Worm (Caenorhabditis elegans) whole organism, L3 larva: ENCODE results near the gene srx-10.

Source experiments
- aly-2 ChIP-seq: fragments of 150-350 bp; optimal IDR thresholded peaks from 2 replicates; lab custom pipeline; 2014; ENCODE audit warnings: missing biosample characterization, missing genetic modification characterization
- ama-1 ChIP-seq: fragments of 150-350 bp; optimal IDR thresholded peaks from 2 replicates; lab custom pipeline; 2018
- ceh-16 ChIP-seq: sonication (generic microtip); optimal IDR thresholded peaks from 2 replicates; lab custom pipeline; 2017; ENCODE audit warnings: missing biosample characterization, missing genetic modification characterization
- ceh-28 ChIP-seq: fragments of 150-350 bp; optimal IDR thresholded peaks from 2 replicates; lab custom pipeline; 2014; ENCODE audit warnings: missing biosample characterization, missing genetic modification reagents, missing genetic modification characterization
- ceh-82 ChIP-seq: fragments of 150-350 bp; optimal IDR thresholded peaks from 2 replicates; lab custom pipeline; 2014; ENCODE audit warnings: missing biosample characterization, missing genetic modification characterization
- daf-12 ChIP-seq: fragments of 150-350 bp; optimal IDR thresholded peaks from 2 replicates; lab custom pipeline; 2014; ENCODE audit warnings: missing biosample characterization, missing genetic modification reagents, missing genetic modification characterization
- egl-27 ChIP-seq: sonication (generic microtip); optimal IDR thresholded peaks from 4 replicates; lab custom pipeline; 2017; ENCODE audit warnings: missing biosample characterization, missing genetic modification reagents, missing genetic modification characterization
- egl-5 ChIP-seq: fragments of 150-350 bp; optimal IDR thresholded peaks from 2 replicates; lab custom pipeline; 2017; ENCODE audit warnings: missing biosample characterization, missing genetic modification reagents, missing genetic modification characterization, inconsistent platforms
- elt-1 ChIP-seq: fragments of 150-350 bp; optimal IDR thresholded peaks from 2 replicates; lab custom pipeline; 2014; ENCODE audit warnings: missing biosample characterization, missing genetic modification characterization
- elt-2 ChIP-seq: sonication (generic microtip); optimal IDR thresholded peaks from 2 replicates; lab custom pipeline; 2016; ENCODE audit warnings: missing genetic modification reagents, mild to moderate bottlenecking, missing genetic modification characterization, missing compliant biosample characterization
- fkh-10 ChIP-seq: sonication (generic microtip); optimal IDR thresholded peaks from 2 replicates; lab custom pipeline; 2017; ENCODE audit warnings: missing biosample characterization, missing genetic modification reagents, missing genetic modification characterization
- fkh-2 ChIP-seq: fragments of 150-350 bp; optimal IDR thresholded peaks from 2 replicates; lab custom pipeline; 2014; ENCODE audit warnings: missing biosample characterization, missing genetic modification reagents, missing genetic modification characterization
- fos-1 ChIP-seq: fragments of 150-350 bp; optimal IDR thresholded peaks from 2 replicates; lab custom pipeline; 2014; ENCODE audit warnings: missing biosample characterization, missing genetic modification characterization
- hmg-11 ChIP-seq: sonication (generic microtip); optimal IDR thresholded peaks from 2 replicates; lab custom pipeline; 2016; ENCODE audit warnings: missing genetic modification characterization, missing compliant biosample characterization
- jun-1 ChIP-seq: fragments of 150-350 bp; optimal IDR thresholded peaks from 2 replicates; lab custom pipeline; 2014; ENCODE audit warnings: missing biosample characterization, missing genetic modification reagents, missing genetic modification characterization
- lin-15B ChIP-seq: fragments of 150-350 bp; optimal IDR thresholded peaks from 2 replicates; lab custom pipeline; 2014; ENCODE audit warnings: missing biosample characterization, missing genetic modification characterization
- lin-39 ChIP-seq: fragments of 150-350 bp; optimal IDR thresholded peaks from 2 replicates; lab custom pipeline; 2018; ENCODE audit warnings: missing biosample characterization, missing genetic modification reagents, missing genetic modification characterization
- lsy-12 ChIP-seq: sonication (generic microtip); optimal IDR thresholded peaks from 2 replicates; lab custom pipeline; 2016; ENCODE audit warnings: mild to moderate bottlenecking, missing genetic modification characterization, missing compliant biosample characterization
- mdl-1 ChIP-seq: fragments of 150-350 bp; optimal IDR thresholded peaks from 2 replicates; lab custom pipeline; 2014; ENCODE audit warnings: missing biosample characterization, missing genetic modification characterization
- mml-1 ChIP-seq: fragments of 150-350 bp; sonication (generic microtip); optimal IDR thresholded peaks from 3 replicates; lab custom pipeline; 2014; ENCODE audit warnings: missing biosample characterization, missing genetic modification characterization
- nfya-1 ChIP-seq: sonication (generic microtip); optimal IDR thresholded peaks from 2 replicates; lab custom pipeline; 2017; ENCODE audit warnings: missing genetic modification characterization, mild to moderate bottlenecking, missing compliant biosample characterization, antibody characterized with exemption, moderate library complexity; ENCODE audit not compliant: insufficient read depth
- nhr-23 ChIP-seq: fragments of 150-350 bp; optimal IDR thresholded peaks from 2 replicates; lab custom pipeline; 2014; ENCODE audit warnings: missing biosample characterization, missing genetic modification reagents, missing genetic modification characterization
- nhr-237 ChIP-seq: fragments of 150-350 bp; optimal IDR thresholded peaks from 2 replicates; lab custom pipeline; 2014; ENCODE audit warnings: missing biosample characterization, missing genetic modification characterization
- nhr-25 ChIP-seq: sonication (generic microtip); optimal IDR thresholded peaks from 2 replicates; lab custom pipeline; 2017; ENCODE audit warnings: missing biosample characterization, missing genetic modification characterization
- nhr-43 ChIP-seq: sonication (generic microtip); optimal IDR thresholded peaks from 2 replicates; lab custom pipeline; 2016; ENCODE audit warnings: mild to moderate bottlenecking, missing genetic modification characterization, missing compliant biosample characterization; ENCODE audit not compliant: poor library complexity, severe bottlenecking
- nhr-76 ChIP-seq: fragments of 150-350 bp; sonication (generic microtip); optimal IDR thresholded peaks from 5 replicates; lab custom pipeline; 2014; ENCODE audit warnings: missing biosample characterization, missing genetic modification characterization
- nhr-77 ChIP-seq: fragments of 150-350 bp; optimal IDR thresholded peaks from 2 replicates; lab custom pipeline; 2014; ENCODE audit warnings: missing biosample characterization, missing genetic modification characterization
- pha-4 ChIP-seq: fragments of 150-350 bp; optimal IDR thresholded peaks from 2 replicates; lab custom pipeline; 2014; ENCODE audit warnings: missing biosample characterization, missing genetic modification reagents, missing genetic modification characterization
- pqm-1 ChIP-seq: fragments of 150-350 bp; optimal IDR thresholded peaks from 2 replicates; lab custom pipeline; 2017; ENCODE audit warnings: missing biosample characterization, missing genetic modification characterization, inconsistent platforms
- sea-2 ChIP-seq: fragments of 150-350 bp; sonication (generic microtip); optimal IDR thresholded peaks from 4 replicates; lab custom pipeline; 2014; ENCODE audit warnings: missing biosample characterization, missing genetic modification reagents, missing genetic modification characterization
- snpc-4 ChIP-seq: fragments of 150-350 bp; optimal IDR thresholded peaks from 2 replicates; lab custom pipeline; 2014; ENCODE audit warnings: missing biosample characterization, missing genetic modification characterization
- unc-39 ChIP-seq: sonication (generic microtip); optimal IDR thresholded peaks from 4 replicates; lab custom pipeline; 2017; ENCODE audit warnings: missing biosample characterization, missing genetic modification characterization
- unc-62 ChIP-seq: fragments of 150-350 bp; sonication (generic microtip); optimal IDR thresholded peaks from 4 replicates; lab custom pipeline; 2014; ENCODE audit warnings: missing biosample characterization, missing genetic modification reagents, missing genetic modification characterization
- zag-1 ChIP-seq: fragments of 150-350 bp; optimal IDR thresholded peaks from 2 replicates; lab custom pipeline; 2014; ENCODE audit warnings: missing biosample characterization, missing genetic modification characterization
- ztf-11 ChIP-seq: fragments of 150-350 bp; optimal IDR thresholded peaks from 2 replicates; lab custom pipeline; 2014; ENCODE audit warnings: missing biosample characterization, missing genetic modification characterization
- ztf-4 ChIP-seq: fragments of 150-350 bp; optimal IDR thresholded peaks from 2 replicates; lab custom pipeline; 2014; ENCODE audit warnings: missing biosample characterization, missing genetic modification characterization

srx-10 gene

DNA sequence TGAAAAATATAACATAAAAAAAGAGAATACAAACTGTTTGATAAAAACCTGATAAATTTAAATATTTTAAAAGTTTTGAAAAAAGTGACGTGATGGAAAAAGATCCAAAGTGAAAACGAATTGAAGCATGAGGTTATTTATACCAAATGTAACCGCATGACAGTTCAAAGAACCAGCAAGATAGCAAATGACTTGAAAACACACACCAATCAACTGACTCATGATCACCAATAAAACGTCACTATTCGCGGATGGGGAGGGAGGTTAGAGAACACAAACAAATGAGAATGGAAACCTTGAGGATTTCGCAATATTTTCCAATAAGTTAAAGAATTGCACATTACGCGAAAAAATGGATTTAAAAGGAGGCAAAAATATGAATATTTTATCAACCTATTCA lies 36.9 kb downstream of the srx-10 start, which contains the start of gene C06B3.7 (continued):
- TF ChIP-seq ceh-28 (tag; lab: Kevin White, UChicago) (peak; percentile 58), unc-39 (tag; lab: Kevin White, UChicago) (no peak), nhr-23 (tag; lab: Kevin White, UChicago) (peak; percentile 86), daf-12 (tag; lab: Kevin White, UChicago) (no peak), nfya-1 (tag; lab: Kevin White, UChicago) (peak; percentile 90), nhr-77 (tag; lab: Kevin White, UChicago) (no peak), elt-1 (no peak), aly-2 (no peak), lin-39 (tag; lab: Kevin White, UChicago) (peak; percentile 92), nhr-43 (tag; lab: Kevin White, UChicago) (peak; percentile 79), jun-1 (peak; percentile 92), fkh-2 (tag; lab: Kevin White, UChicago) (no peak), nhr-76 (tag; lab: Kevin White, UChicago) (no peak), mml-1 (tag; lab: Kevin White, UChicago) (no peak), unc-62 (no peak)

DNA sequence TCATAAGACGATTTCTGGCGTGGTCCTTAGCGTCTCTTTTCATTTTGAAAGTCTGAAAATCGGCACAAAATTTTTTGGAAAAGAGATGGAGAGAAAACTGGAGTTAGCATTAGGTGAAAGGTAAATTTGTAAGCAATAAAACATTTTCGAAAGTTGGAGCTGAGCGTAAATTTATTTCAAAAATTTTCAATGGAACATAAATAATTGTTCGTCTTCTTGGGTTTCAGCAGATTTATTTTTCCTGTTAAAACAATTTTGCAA lies 37.4 kb downstream of the srx-10 start, which contains the start of gene C06B3.6:
C06B3.6 (minus strand) TSS at position 52 of the 261 bp plus-strand sequence.
- TF ChIP-seq fos-1 (tag; lab: Kevin White, UChicago) (no peak), ztf-11 (tag; lab: Kevin White, UChicago) (no peak), ceh-16 (tag; lab: Kevin White, UChicago) (no peak), zag-1 (tag; lab: Kevin White, UChicago) (no peak), pqm-1 (tag; lab: Kevin White, UChicago) (no peak), hmg-11 (tag; lab: Kevin White, UChicago) (no peak), jun-1 (no peak), daf-12 (tag; lab: Kevin White, UChicago) (no peak), snpc-4 (tag; lab: Kevin White, UChicago) (no peak), egl-27 (no peak), lin-15B (no peak), lsy-12 (no peak)

- TF ChIP-seq ztf-4 (peak; percentile 24), sea-2 (no peak), ama-1 (lab: Kevin White, UChicago) (peak; percentile 87), elt-1 (no peak), mdl-1 (tag; lab: Kevin White, UChicago) (no peak), lin-39 (tag; lab: Kevin White, UChicago) (no peak), nfya-1 (tag; lab: Kevin White, UChicago) (peak; percentile 12), nhr-43 (tag; lab: Kevin White, UChicago) (peak; percentile 65)
Observed at ce11 chrV:13908120-13908915, 38.0 kb downstream of the srx-10 start.

DNA sequence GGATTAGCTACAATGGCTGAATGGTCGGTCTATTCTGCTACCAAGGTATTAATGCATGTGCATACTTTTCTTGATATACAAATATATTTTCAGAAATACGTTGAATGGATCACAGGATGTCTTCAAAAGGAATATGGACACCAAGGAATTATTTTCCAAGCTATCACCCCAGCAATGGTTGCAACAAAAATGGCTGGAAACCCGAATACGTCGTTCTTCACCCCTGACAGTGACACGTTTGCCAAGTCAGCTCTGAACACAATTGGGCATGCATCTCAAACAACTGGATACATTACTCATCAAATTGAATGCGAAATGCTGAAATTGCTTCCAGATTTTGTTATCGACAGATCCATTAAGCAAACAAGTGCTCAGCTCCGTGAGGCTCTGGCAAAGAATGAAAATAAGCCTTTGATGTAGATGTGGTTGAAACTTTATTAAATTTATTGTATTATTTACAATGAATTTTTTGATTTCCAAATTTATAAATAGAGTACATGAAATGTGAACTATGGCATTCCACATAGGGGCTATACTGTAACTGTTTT lies 38.7 kb downstream of the srx-10 start:
- no peak for TF ChIP-seq hmg-11 (tag; lab: Kevin White, UChicago)
- peak; percentile 27 for TF ChIP-seq lsy-12
- TF ChIP-seq jun-1, result peak; percentile 72
- peak; percentile 78 for TF ChIP-seq nhr-43 (tag; lab: Kevin White, UChicago)
- TF ChIP-seq pha-4 (tag; lab: Kevin White, UChicago), result peak; percentile 3
- peak; percentile 0 for TF ChIP-seq nhr-25 (tag; lab: Kevin White, UChicago)
- TF ChIP-seq ama-1 (lab: Kevin White, UChicago), result peak; percentile 98
- no peak for TF ChIP-seq nhr-237
- TF ChIP-seq elt-2, result peak; percentile 42

ce11 chrV:13906166-13906565 lies 40.1 kb downstream of the srx-10 start, which contains the start of gene stdh-1:
stdh-1 (plus strand) TSS chrV:13906492.
- TF ChIP-seq fkh-2 (tag; lab: Kevin White, UChicago) (no peak), nhr-77 (tag; lab: Kevin White, UChicago) (no peak), ama-1 (lab: Kevin White, UChicago) (no peak), fos-1 (tag; lab: Kevin White, UChicago) (no peak), lin-15B (no peak), nfya-1 (tag; lab: Kevin White, UChicago) (peak; percentile 3), pha-4 (tag; lab: Kevin White, UChicago) (peak; percentile 22), aly-2 (no peak), fkh-10 (GFP tag; lab: Kevin White, UChicago) (no peak), nhr-237 (no peak), hmg-11 (tag; lab: Kevin White, UChicago) (peak; percentile 5), lsy-12 (no peak), elt-2 (peak; percentile 48), nhr-23 (tag; lab: Kevin White, UChicago) (no peak), ceh-28 (tag; lab: Kevin White, UChicago) (no peak), egl-5 (tag; lab: Kevin White, UChicago) (peak; percentile 50), ceh-82 (tag; lab: Kevin White, UChicago) (no peak)
